Fruit fly (Drosophila melanogaster) Kc167 (cell line): ENCODE data around the gene Gcn5.

Source experiments
- Myc ChIP-seq: fragments of >200 bp; optimal IDR thresholded peaks from 2 replicates; lab custom pipeline; 2017; ENCODE audit warnings: missing external identifiers
- Sin3A ChIP-seq: fragments of >200 bp; optimal IDR thresholded peaks from 2 replicates; lab custom pipeline; 2018; ENCODE audit warnings: missing external identifiers
- h ChIP-seq: fragments of >200 bp; optimal IDR thresholded peaks from 3 replicates; lab custom pipeline; 2018; ENCODE audit warnings: missing external identifiers
- insv ChIP-seq: fragments of >200 bp; optimal IDR thresholded peaks from 3 replicates; lab custom pipeline; 2018; ENCODE audit warnings: missing external identifiers
- psq ChIP-seq: fragments of >200 bp; optimal IDR thresholded peaks from 2 replicates; lab custom pipeline; 2017; ENCODE audit warnings: missing external identifiers
- ttk ChIP-seq: sonication (Bioruptor generic); optimal IDR thresholded peaks from 2 replicates; lab custom pipeline; 2017; ENCODE audit warnings: missing external identifiers

Gene Gcn5

DNA sequence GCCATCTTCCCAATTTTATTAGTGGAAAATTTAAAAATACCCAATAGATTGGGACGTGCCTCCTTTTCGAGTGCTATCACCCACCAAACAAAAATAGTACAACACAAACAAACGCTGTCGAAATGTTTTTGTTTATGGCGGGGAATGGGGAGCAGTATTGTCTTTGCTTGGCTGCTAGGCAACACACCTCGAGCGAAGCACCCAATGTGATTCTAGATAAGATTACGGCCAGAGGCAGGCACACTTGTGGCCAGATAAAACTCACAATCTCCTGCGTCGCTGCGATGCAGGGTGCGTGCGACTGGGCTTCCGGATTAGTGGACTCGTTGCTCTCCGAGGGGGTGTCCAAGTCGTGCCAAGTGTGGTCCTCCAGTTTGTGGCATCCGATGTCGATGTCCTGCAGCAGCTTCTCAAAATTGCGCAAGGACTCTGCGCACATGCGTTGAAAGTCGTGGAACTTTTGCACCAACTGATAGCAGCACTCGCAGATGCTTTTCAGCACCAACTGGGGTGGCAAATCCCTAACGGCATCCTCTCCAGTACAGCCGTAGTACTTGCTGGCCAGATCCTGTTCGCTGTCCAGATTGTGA, 16.8 kb downstream of the Gcn5 start:
- no peak for TF ChIP-seq insv (lab: Kevin White, UChicago)
- no peak for TF ChIP-seq h
- no peak for TF ChIP-seq psq
- no peak for TF ChIP-seq Sin3A
- TF ChIP-seq Myc (lab: Kevin White, UChicago): no peak
- TF ChIP-seq ttk (lab: Kevin White, UChicago): no peak

DNA sequence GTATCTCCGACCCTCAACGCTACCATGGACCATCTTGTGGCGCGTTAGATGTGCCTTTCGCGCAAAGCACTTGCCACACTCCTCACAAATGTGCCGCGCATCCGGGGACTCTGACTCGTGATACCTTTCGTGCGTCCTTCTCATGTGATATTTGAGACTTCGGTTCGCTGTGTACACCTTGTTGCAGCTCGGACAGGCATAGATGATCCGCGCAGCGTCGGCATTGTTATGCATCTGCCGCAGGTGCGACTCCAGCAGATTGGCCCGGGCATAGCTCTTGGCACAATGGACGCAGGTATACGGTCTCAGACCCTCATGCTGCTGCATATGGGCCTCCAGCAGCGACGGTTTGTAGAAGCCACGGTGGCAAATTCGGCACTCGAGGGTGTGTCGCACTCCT, 17.8 kb downstream of the Gcn5 start:
- TF ChIP-seq Myc (lab: Kevin White, UChicago) (no peak), psq (no peak), insv (lab: Kevin White, UChicago) (no peak), h (no peak), ttk (lab: Kevin White, UChicago) (no peak), Sin3A (no peak)

DNA sequence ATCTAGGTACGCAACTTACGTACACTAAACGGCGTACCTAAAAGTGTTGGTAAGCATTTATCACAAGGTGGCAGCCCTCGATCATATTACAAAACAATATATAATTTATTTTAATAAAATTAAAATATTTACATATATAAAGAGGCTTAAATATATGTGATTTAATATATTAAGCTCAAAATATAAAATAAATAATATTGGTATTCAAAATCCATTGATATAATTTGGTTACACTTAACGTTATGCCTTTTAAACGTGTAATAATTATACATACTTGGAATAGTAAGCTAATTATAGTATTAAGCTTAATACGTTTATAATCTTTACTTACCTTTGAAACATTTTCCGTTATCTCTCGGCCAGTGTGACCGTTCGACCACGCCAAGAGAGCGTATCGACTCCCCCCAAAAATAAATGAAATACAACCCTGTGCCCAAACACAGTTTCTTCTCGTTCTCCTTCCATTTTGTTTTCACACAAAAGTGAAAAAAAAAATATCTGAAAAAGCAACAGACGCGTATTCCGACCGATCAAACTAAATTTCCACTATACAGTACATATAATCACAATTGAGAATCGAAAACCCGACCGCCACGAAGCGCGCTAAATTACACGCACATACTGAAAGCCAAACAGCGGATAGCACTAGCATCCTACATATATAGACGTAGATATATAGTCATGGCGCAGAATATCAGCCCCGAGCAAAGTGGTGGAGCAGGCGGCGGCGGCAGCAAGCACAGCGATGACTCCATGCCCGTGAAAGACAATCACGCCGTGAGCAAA, 19.8 kb downstream of the Gcn5 start, which contains the start of the genes CG10646 and vih:
CG10646 (minus strand) TSS at position 30 of the 786 bp plus-strand sequence.
vih (plus strand) TSS at position 428 of the 786 bp plus-strand sequence.
- TF ChIP-seq psq: no peak
- no peak for TF ChIP-seq Sin3A

DNA sequence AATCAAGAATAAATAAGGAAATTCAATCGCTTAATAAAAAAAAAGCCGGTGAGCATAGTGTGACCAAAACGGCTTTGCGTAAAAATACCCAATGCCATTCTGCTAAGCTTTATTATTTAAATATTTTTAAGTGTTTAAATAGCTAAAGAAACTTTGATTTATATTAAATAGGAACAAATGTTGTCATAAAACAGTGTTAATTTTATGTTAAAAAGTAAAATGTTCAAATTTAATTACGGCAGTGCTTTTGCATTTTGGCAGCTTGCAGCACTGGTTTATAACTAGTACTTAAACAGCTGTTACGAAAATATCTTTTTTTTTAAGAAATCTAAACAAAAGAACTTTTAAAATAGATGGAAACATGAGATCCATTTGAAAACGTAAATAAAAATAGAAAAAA, 22.6 kb downstream of the Gcn5 start, which contains the start of the genes CG10638 and CG10681:
CG10638 (minus strand) TSS at position 63 of the 400 bp plus-strand sequence.
CG10681 (plus strand) TSS at position 265 of the 400 bp plus-strand sequence.
- no peak for TF ChIP-seq Sin3A
- no peak for TF ChIP-seq h

DNA sequence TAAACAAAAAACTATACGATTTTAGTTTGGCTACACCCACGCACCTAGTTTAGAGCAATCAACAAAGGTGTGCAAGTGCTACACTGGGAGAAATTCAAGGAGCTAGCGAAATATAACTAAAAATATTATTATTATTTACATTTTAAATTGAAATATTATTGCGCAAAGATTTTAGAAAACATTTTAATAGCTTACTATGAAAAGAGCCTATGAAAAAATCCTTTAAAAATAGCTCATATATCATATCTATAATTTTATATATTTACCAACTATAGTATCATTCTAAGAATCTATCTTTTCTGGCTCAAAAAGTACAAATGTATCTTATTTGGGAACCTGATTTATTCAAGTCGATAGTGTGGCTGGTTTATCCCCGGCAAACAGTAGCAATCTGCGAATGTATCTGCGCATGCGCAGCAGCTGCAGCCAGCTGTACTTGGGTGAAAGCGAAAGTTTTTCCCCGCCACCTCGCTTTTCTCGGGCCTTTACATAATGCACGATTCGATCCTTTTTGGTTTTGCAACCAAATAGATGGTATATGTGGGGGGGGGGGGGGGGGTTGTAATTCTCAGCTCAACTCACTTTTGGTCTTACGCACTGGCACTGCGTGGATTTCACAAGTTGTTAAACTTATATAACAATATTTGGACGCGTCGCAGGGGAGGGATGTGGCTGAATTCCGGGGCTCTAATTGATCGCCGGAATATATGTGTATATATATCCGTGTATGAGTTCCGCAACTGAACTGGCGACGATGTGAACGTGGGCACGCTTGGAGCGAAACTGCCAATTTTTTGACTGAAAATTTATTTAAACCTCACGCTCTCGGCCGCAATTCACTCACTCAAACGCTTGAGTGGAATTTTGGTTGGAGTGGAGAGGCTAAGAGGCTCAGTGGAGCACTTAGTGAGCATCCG, 27.1 kb downstream of the Gcn5 start, which contains the start of gene CG10657:
CG10657 (minus strand) TSS at position 789 of the 917 bp plus-strand sequence.
- TF ChIP-seq Myc (lab: Kevin White, UChicago): no peak
- TF ChIP-seq h: no peak

DNA sequence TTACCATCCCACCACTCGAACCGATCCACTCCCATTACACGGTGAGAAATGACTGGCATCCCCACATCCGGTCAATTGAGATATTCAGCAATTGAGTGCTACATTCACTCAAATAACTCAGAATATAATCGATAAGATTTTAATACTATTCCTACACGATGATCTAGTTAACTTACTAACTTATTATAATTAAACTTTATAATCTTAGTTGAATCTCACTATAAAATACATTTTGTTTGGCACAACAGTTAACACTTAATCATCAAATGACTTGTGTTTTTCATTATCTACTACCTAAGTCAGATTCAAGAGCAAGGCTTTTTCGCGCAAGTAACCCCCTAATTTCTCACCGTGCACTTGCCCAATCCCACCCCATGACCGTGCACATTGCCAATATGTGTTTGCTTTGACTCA, 28.5 kb downstream of the Gcn5 start:
- TF ChIP-seq h (no peak), psq (no peak), insv (lab: Kevin White, UChicago) (no peak), Myc (lab: Kevin White, UChicago) (no peak), Sin3A (no peak), ttk (lab: Kevin White, UChicago) (no peak)

DNA sequence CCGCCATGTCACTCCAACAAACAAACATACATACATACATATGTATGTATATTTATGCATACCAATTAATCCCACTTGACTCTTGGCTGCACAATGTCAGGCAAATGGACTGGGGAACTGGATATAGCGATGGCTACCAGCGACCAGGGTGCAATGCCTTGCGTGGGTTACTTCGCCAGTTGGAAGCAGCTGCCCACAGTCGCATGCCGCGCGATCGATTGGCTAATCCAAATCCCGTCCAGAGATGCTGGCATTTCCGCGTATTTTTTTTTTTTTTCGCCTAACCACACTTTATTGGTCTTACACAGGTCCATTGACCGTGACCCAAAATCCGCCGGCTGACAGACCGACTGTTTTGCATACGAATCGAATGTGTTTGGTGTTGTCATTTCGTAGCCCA, 29.5 kb downstream of the Gcn5 start:
- TF ChIP-seq psq (no peak), Myc (lab: Kevin White, UChicago) (no peak), h (no peak), Sin3A (no peak), insv (lab: Kevin White, UChicago) (no peak), ttk (lab: Kevin White, UChicago) (no peak)

DNA sequence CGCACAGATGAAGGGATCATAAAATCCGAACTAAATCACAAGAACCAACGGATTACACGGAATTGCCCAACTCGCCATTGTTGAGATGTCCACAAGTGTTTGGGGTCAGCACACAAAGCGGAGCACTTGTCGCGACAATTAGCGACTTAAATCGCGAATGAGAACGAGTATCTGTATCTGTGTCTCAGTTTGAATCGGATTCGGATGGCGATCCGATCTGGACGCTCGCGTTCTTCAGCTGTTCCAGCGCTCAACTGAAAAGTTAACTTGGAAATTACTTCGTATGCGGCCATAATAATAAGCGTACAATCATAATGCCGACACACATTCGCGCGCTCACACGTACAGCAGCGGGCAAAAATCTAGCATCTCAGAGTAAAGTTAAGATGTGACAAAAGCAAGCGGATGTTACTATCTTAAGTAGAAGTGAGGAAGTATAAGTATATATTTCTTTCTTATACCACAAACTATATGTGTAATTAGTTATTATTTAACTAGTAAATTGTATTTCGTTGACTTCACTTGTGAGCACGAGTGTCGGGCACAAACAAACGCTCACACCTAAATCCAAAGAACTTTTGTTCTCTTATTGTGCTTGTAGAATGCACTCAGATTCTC, 33.3 kb downstream of the Gcn5 start, which contains the start of gene CG10660:
CG10660 (minus strand) TSS at position 259 of the 618 bp plus-strand sequence.
- no peak for TF ChIP-seq ttk (lab: Kevin White, UChicago)
- no peak for TF ChIP-seq Sin3A
- TF ChIP-seq Myc (lab: Kevin White, UChicago): no peak
- no peak for TF ChIP-seq h
- no peak for TF ChIP-seq psq
- TF ChIP-seq insv (lab: Kevin White, UChicago): no peak

DNA sequence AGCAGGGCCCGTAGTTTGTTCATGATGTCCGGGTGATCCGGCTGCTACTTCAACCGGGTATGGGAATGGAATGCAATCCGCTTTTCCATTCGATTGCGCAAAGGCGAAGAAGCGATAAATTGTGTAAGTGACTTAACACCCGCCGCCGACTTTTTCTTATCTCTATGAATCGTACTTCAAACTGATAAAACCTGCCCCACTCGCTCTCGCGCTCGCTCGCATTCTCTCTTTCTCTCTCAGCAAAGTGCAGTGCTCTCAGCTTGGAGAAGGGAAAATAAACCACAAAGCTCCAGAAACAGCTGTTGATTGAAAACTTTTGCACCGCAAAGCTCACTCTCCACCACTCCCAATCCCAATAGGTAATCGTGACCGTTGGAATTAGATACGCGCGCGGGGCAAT, 33.9 kb downstream of the Gcn5 start:
- TF ChIP-seq ttk (lab: Kevin White, UChicago) (no peak), Myc (lab: Kevin White, UChicago) (no peak), Sin3A (no peak)

DNA sequence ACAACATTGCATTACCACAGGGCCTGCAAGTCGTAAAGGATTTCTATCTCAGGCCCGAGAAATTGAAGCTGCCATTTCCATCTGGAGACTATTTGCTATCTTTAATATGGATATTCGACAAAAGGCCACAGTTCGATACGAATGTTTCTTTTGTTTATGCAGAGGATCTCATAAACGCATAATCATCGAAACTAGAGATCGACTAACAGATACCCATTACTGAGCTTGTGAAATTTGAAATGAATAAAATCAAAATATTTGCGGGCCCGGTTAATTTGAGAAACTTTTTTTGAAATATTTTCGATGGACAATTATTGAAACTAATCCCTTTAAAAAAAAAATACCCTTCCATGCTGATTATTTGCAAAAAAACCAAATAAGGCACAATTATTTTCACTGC, 37.6 kb downstream of the Gcn5 start:
- TF ChIP-seq Myc (lab: Kevin White, UChicago): no peak
- TF ChIP-seq insv (lab: Kevin White, UChicago): no peak
- TF ChIP-seq h: no peak
- no peak for TF ChIP-seq psq
- TF ChIP-seq Sin3A: no peak
- TF ChIP-seq ttk (lab: Kevin White, UChicago): no peak

DNA sequence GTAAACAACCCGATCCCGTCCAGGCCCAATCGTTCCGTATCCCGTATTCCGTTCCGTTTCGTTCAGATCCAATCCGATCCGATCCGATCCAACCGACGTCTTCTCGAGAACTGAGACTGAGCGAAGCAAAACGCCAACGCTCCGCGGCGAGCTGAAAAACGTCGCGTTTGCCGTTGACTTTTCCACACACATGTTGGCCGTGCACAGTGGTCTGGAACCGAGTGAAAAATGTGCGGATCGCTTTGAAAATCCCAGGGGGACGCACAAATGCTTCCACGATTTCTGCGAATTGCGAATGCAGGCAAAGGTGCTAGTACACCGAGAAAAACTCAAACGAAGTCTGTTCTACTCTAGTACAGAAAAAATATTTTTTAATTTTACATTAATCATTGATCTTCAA, 38.9 kb downstream of the Gcn5 start, which contains the start of gene CG10663:
CG10663 (minus strand) TSS at position 88 of the 400 bp plus-strand sequence.
- no peak for TF ChIP-seq psq
- no peak for TF ChIP-seq h
- TF ChIP-seq insv (lab: Kevin White, UChicago): no peak
- TF ChIP-seq ttk (lab: Kevin White, UChicago): no peak
- TF ChIP-seq Sin3A: no peak
- TF ChIP-seq Myc (lab: Kevin White, UChicago): no peak

DNA sequence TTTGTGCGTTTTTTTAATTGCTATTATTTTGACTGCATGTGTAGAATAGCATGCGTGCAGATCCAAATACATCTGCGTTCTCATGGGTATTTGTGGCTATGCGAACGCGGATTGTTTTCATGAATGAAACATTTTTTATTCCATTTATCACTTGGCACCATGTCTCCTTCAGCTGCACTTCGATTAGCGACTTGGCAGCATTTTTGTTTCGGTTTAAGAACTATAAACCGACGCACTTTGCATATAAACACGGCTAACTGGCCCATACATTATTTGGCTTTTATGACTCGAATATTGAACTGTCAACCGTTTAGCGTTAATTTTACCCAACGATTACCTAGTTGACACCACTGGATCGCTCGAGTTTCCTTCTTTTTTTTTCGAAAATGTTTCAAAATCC, 39.4 kb downstream of the Gcn5 start:
- TF ChIP-seq ttk (lab: Kevin White, UChicago): no peak
- no peak for TF ChIP-seq h
